Worm (Caenorhabditis elegans): ENCODE data around the gene srh-283.

The srh-283 gene

ce11 chrV:17724704-17725103 is 40.4 kb upstream of the srh-283 start, which contains the start of gene fat-5:
Gene fat-5, plus strand, starts transcription at chrV:17725004.
- no peak for TF ChIP-seq nhr-11 (tag; optimal IDR thresholded peaks at IDR 0.05)
- no peak for TF ChIP-seq ceh-82 (tag; optimal IDR thresholded peaks at IDR 0.05)
- no peak for TF ChIP-seq ceh-16 (tag; optimal IDR thresholded peaks at IDR 0.05)
- TF ChIP-seq jun-1 (tag; optimal IDR thresholded peaks at IDR 0.05) = no peak
- no peak for TF ChIP-seq ZK546.5 (tag; optimal IDR thresholded peaks at IDR 0.05)
- TF ChIP-seq hmg-11 (tag; optimal IDR thresholded peaks at IDR 0.05) = no peak
- no peak for TF ChIP-seq nhr-237 (tag; optimal IDR thresholded peaks at IDR 0.05)
- TF ChIP-seq ztf-4 (tag; optimal IDR thresholded peaks at IDR 0.05) = no peak
- TF ChIP-seq sea-2 (GFP tag; optimal IDR thresholded peaks at IDR 0.05) = no peak
- TF ChIP-seq ama-1 (optimal IDR thresholded peaks at IDR 0.05) = no peak

- TF ChIP-seq unc-62 (GFP tag; optimal IDR thresholded peaks at IDR 0.05) = no peak
- TF ChIP-seq ZK546.5 (tag; optimal IDR thresholded peaks at IDR 0.05) = no peak
- no peak for TF ChIP-seq snpc-4 (tag; optimal IDR thresholded peaks at IDR 0.05)
- no peak for TF ChIP-seq fkh-10 (GFP tag; optimal IDR thresholded peaks at IDR 0.05)
- no peak for TF ChIP-seq nfya-1 (tag; optimal IDR thresholded peaks at IDR 0.05; ENCODE audit: insufficient read depth)
- no peak for TF ChIP-seq ztf-4 (tag; optimal IDR thresholded peaks at IDR 0.05)
Observed at ce11 chrV:17728336-17728735, 36.8 kb upstream of the srh-283 start.

- TF ChIP-seq egl-27 (tag; optimal IDR thresholded peaks at IDR 0.05) (no peak), nhr-11 (tag; optimal IDR thresholded peaks at IDR 0.05) (peak; percentile 58), egl-5 (tag; optimal IDR thresholded peaks at IDR 0.05) (peak; percentile 57), lin-39 (tag; optimal IDR thresholded peaks at IDR 0.05) (peak; percentile 51), ceh-9 (tag; optimal IDR thresholded peaks at IDR 0.05) (no peak)
Observed at ce11 chrV:17728757-17729156, 36.4 kb upstream of the srh-283 start.

- TF ChIP-seq R02D3.7 (tag; optimal IDR thresholded peaks at IDR 0.05) (no peak), skn-1 (tag; optimal IDR thresholded peaks at IDR 0.05) (no peak), pha-4 (tag; optimal IDR thresholded peaks at IDR 0.05) (no peak), ama-1 (optimal IDR thresholded peaks at IDR 0.05) (no peak), snpc-4 (tag; optimal IDR thresholded peaks at IDR 0.05) (no peak), zag-1 (tag; optimal IDR thresholded peaks at IDR 0.05) (no peak), aly-2 (tag; optimal IDR thresholded peaks at IDR 0.05) (no peak), nhr-25 (tag; optimal IDR thresholded peaks at IDR 0.05) (no peak), jun-1 (tag; optimal IDR thresholded peaks at IDR 0.05) (no peak), eor-1 (tag; optimal IDR thresholded peaks at IDR 0.05) (no peak)
Observed at ce11 chrV:17732516-17732915, 32.6 kb upstream of the srh-283 start, which contains the start of gene twk-42. Gene twk-42, minus strand, starts transcription at chrV:17732616.

ce11 chrV:17739801-17740200 is 25.3 kb upstream of the srh-283 start, which contains the start of gene cutl-4:
Gene cutl-4, minus strand, starts transcription at chrV:17739901.
- TF ChIP-seq unc-39 (tag; optimal IDR thresholded peaks at IDR 0.05) (no peak), fkh-10 (GFP tag; optimal IDR thresholded peaks at IDR 0.05) (no peak), nhr-25 (tag; optimal IDR thresholded peaks at IDR 0.05) (no peak), nhr-43 (tag; optimal IDR thresholded peaks at IDR 0.05; ENCODE audit: poor library complexity, severe bottlenecking) (no peak), elt-2 (tag; optimal IDR thresholded peaks at IDR 0.05) (no peak), lsy-12 (tag; optimal IDR thresholded peaks at IDR 0.05) (no peak), nhr-11 (tag; optimal IDR thresholded peaks at IDR 0.05) (no peak), aly-2 (tag; optimal IDR thresholded peaks at IDR 0.05) (no peak), nhr-77 (tag; optimal IDR thresholded peaks at IDR 0.05) (no peak), R02D3.7 (tag; optimal IDR thresholded peaks at IDR 0.05) (no peak), nhr-237 (tag; optimal IDR thresholded peaks at IDR 0.05) (no peak), hmg-11 (tag; optimal IDR thresholded peaks at IDR 0.05) (no peak), nhr-67 (tag; optimal IDR thresholded peaks at IDR 0.05) (no peak), mdl-1 (tag; optimal IDR thresholded peaks at IDR 0.05) (no peak), ama-1 (optimal IDR thresholded peaks at IDR 0.05) (no peak), fkh-2 (tag; optimal IDR thresholded peaks at IDR 0.05) (no peak), daf-12 (tag; optimal IDR thresholded peaks at IDR 0.05) (no peak), nfya-1 (tag; optimal IDR thresholded peaks at IDR 0.05; ENCODE audit: insufficient read depth) (no peak)

Measured in whole organism, L3 larva.